Worm (Caenorhabditis elegans) whole organism, late embryonic: ENCODE data around the gene spc-1.

Source experiments
- C38D4.7 ChIP-seq: fragments of 200-800 bp; sonication (Bioruptor generic); optimal IDR thresholded peaks from 2 replicates; lab custom pipeline; 2018; ENCODE audit warnings: mild to moderate bottlenecking, missing genetic modification characterization, moderate library complexity, missing compliant biosample characterization
- F13H6.1 ChIP-seq: sonication (generic microtip); optimal IDR thresholded peaks from 2 replicates; lab custom pipeline; 2016; ENCODE audit warnings: missing genetic modification characterization, missing compliant biosample characterization
- K09A11.1 ChIP-seq: sonication (generic microtip); optimal IDR thresholded peaks from 2 replicates; lab custom pipeline; 2017; ENCODE audit warnings: antibody characterized with exemption, mild to moderate bottlenecking, missing genetic modification characterization, missing compliant biosample characterization; ENCODE audit not compliant: insufficient read depth
- T23F11.4 ChIP-seq: fragments of 200-800 bp; sonication (Bioruptor generic); optimal IDR thresholded peaks from 2 replicates; lab custom pipeline; 2018; ENCODE audit warnings: mild to moderate bottlenecking, missing genetic modification characterization, missing compliant biosample characterization
- Y22D7AL.16 ChIP-seq: sonication (generic microtip); optimal IDR thresholded peaks from 2 replicates; lab custom pipeline; 2016; ENCODE audit warnings: missing genetic modification characterization, missing compliant biosample characterization
- ama-1 ChIP-seq: fragments of 150-350 bp; optimal IDR thresholded peaks from 2 replicates; lab custom pipeline; 2014
- ceh-18 ChIP-seq: sonication (generic microtip); optimal IDR thresholded peaks from 2 replicates; lab custom pipeline; 2016; ENCODE audit warnings: missing genetic modification characterization, missing compliant biosample characterization
- ceh-19 ChIP-seq: fragments of 200-800 bp; sonication (Bioruptor generic); optimal IDR thresholded peaks from 2 replicates; lab custom pipeline; 2018; ENCODE audit warnings: mild to moderate bottlenecking, missing genetic modification characterization, missing compliant biosample characterization
- ceh-2 ChIP-seq: sonication (generic microtip); optimal IDR thresholded peaks from 2 replicates; lab custom pipeline; 2016; ENCODE audit warnings: missing genotype, missing genetic modification characterization, missing compliant biosample characterization
- ceh-24 ChIP-seq: sonication (generic microtip); optimal IDR thresholded peaks from 2 replicates; lab custom pipeline; 2016; ENCODE audit warnings: mild to moderate bottlenecking, missing genetic modification characterization, missing compliant biosample characterization
- ceh-30 ChIP-seq: fragments of 150-350 bp; optimal IDR thresholded peaks from 2 replicates; lab custom pipeline; 2014; ENCODE audit warnings: missing biosample characterization, missing genetic modification characterization
- ceh-34 ChIP-seq: sonication (generic microtip); optimal IDR thresholded peaks from 2 replicates; lab custom pipeline; 2016; ENCODE audit warnings: mild to moderate bottlenecking, missing genetic modification characterization, missing compliant biosample characterization
- ceh-45 ChIP-seq: fragments of 200-800 bp; sonication (Bioruptor generic); IDR thresholded peaks from 2 replicates; pipeline ENCODE4 v1.3.6; 2022; ENCODE audit warnings: missing genetic modification reagents, missing genetic modification characterization, missing compliant biosample characterization
- ceh-48 ChIP-seq: sonication (generic microtip); optimal IDR thresholded peaks from 2 replicates; lab custom pipeline; 2016; ENCODE audit warnings: missing genetic modification characterization, inconsistent platforms, missing compliant biosample characterization
- ceh-9 ChIP-seq: sonication (generic microtip); optimal IDR thresholded peaks from 2 replicates; lab custom pipeline; 2016; ENCODE audit warnings: mild to moderate bottlenecking, missing genetic modification characterization, inconsistent platforms, missing compliant biosample characterization
- che-1 ChIP-seq: sonication (generic microtip); optimal IDR thresholded peaks from 2 replicates; lab custom pipeline; 2016; ENCODE audit warnings: mild to moderate bottlenecking, missing genetic modification characterization, missing compliant biosample characterization
- elt-2 ChIP-seq: sonication (generic microtip); optimal IDR thresholded peaks from 2 replicates; lab custom pipeline; 2016; ENCODE audit warnings: missing genetic modification reagents, missing genetic modification characterization, missing compliant biosample characterization
- elt-4 ChIP-seq: sonication (generic microtip); optimal IDR thresholded peaks from 2 replicates; lab custom pipeline; 2016; ENCODE audit warnings: missing genetic modification characterization, missing compliant biosample characterization
- ets-4 ChIP-seq: sonication (generic microtip); optimal IDR thresholded peaks from 2 replicates; lab custom pipeline; 2016; ENCODE audit warnings: missing genetic modification characterization, missing compliant biosample characterization
- eyg-1 ChIP-seq: sonication (generic microtip); optimal IDR thresholded peaks from 2 replicates; lab custom pipeline; 2016; ENCODE audit warnings: missing genotype, missing genetic modification characterization, missing compliant biosample characterization
- fax-1 ChIP-seq: sonication (generic microtip); optimal IDR thresholded peaks from 2 replicates; lab custom pipeline; 2016; ENCODE audit warnings: missing genotype, missing genetic modification characterization, missing compliant biosample characterization
- fkh-10 ChIP-seq: fragments of 150-350 bp; optimal IDR thresholded peaks from 2 replicates; lab custom pipeline; 2014; ENCODE audit warnings: missing biosample characterization, missing genetic modification reagents, missing genetic modification characterization
- fkh-6 ChIP-seq: sonication (generic microtip); optimal IDR thresholded peaks from 2 replicates; lab custom pipeline; 2016; ENCODE audit warnings: missing genetic modification characterization, missing compliant biosample characterization
- hlh-13 ChIP-seq: fragments of 200-800 bp; sonication (Bioruptor generic); optimal IDR thresholded peaks from 2 replicates; lab custom pipeline; 2018; ENCODE audit warnings: mild to moderate bottlenecking, missing genetic modification characterization, missing compliant biosample characterization
- hlh-15 ChIP-seq: sonication (generic microtip); optimal IDR thresholded peaks from 2 replicates; lab custom pipeline; 2016; ENCODE audit warnings: missing genetic modification characterization, missing compliant biosample characterization
- hlh-30 ChIP-seq: sonication (generic microtip); optimal IDR thresholded peaks from 2 replicates; lab custom pipeline; 2017; ENCODE audit warnings: antibody characterized with exemption, missing genetic modification characterization, missing compliant biosample characterization; ENCODE audit not compliant: insufficient read depth
- hlh-6 ChIP-seq: sonication (generic microtip); optimal IDR thresholded peaks from 2 replicates; lab custom pipeline; 2016; ENCODE audit warnings: missing genotype, missing genetic modification characterization, missing compliant biosample characterization
- hlh-8 ChIP-seq: sonication (generic microtip); optimal IDR thresholded peaks from 2 replicates; lab custom pipeline; 2016; ENCODE audit warnings: missing genotype, missing genetic modification characterization, missing compliant biosample characterization
- lin-11 ChIP-seq: fragments of 200-800 bp; sonication (Bioruptor generic); optimal IDR thresholded peaks from 2 replicates; lab custom pipeline; 2018; ENCODE audit warnings: mild to moderate bottlenecking, missing genetic modification characterization, missing compliant biosample characterization
- madf-2 ChIP-seq: sonication (generic microtip); optimal IDR thresholded peaks from 2 replicates; lab custom pipeline; 2017; ENCODE audit warnings: missing genetic modification characterization, missing compliant biosample characterization
- nfya-1 ChIP-seq: sonication (generic microtip); optimal IDR thresholded peaks from 2 replicates; lab custom pipeline; 2017; ENCODE audit warnings: missing genetic modification characterization, mild to moderate bottlenecking, missing compliant biosample characterization, antibody characterized with exemption, moderate library complexity
- pat-9 ChIP-seq: fragments of 200-800 bp; sonication (Bioruptor generic); optimal IDR thresholded peaks from 2 replicates; lab custom pipeline; 2018; ENCODE audit warnings: mild to moderate bottlenecking, missing genetic modification characterization, moderate library complexity, missing compliant biosample characterization
- pax-1 ChIP-seq: fragments of 150-350 bp; optimal IDR thresholded peaks from 2 replicates; lab custom pipeline; 2014; ENCODE audit warnings: missing biosample characterization, missing genetic modification characterization
- pha-2 ChIP-seq: sonication (generic microtip); optimal IDR thresholded peaks from 2 replicates; lab custom pipeline; 2017; ENCODE audit warnings: mild to moderate bottlenecking, missing genetic modification characterization, missing compliant biosample characterization
- pros-1 ChIP-seq: fragments of 150-350 bp; optimal IDR thresholded peaks from 2 replicates; lab custom pipeline; 2014; ENCODE audit warnings: missing biosample characterization, missing genetic modification reagents, missing genetic modification characterization
- ref-2 ChIP-seq: sonication (generic microtip); optimal IDR thresholded peaks from 2 replicates; lab custom pipeline; 2016; ENCODE audit warnings: missing genetic modification characterization, missing compliant biosample characterization
- sdc-2 ChIP-seq: sonication (generic microtip); optimal IDR thresholded peaks from 2 replicates; lab custom pipeline; 2016; ENCODE audit warnings: missing genotype, missing genetic modification characterization, missing compliant biosample characterization
- sox-4 ChIP-seq: sonication (generic microtip); optimal IDR thresholded peaks from 2 replicates; lab custom pipeline; 2017; ENCODE audit warnings: mild to moderate bottlenecking, missing genetic modification characterization, inconsistent platforms, missing compliant biosample characterization
- syd-9 ChIP-seq: sonication (generic microtip); optimal IDR thresholded peaks from 2 replicates; lab custom pipeline; 2016; ENCODE audit warnings: mild to moderate bottlenecking, missing genetic modification characterization, moderate library complexity, missing compliant biosample characterization
- tbx-2 ChIP-seq: sonication (generic microtip); optimal IDR thresholded peaks from 2 replicates; lab custom pipeline; 2016; ENCODE audit warnings: missing genetic modification characterization, missing compliant biosample characterization
- tbx-7 ChIP-seq: sonication (generic microtip); optimal IDR thresholded peaks from 2 replicates; lab custom pipeline; 2016; ENCODE audit warnings: missing genotype, missing genetic modification characterization, missing compliant biosample characterization
- ttx-3 ChIP-seq: sonication (generic microtip); optimal IDR thresholded peaks from 2 replicates; lab custom pipeline; 2016; ENCODE audit warnings: missing genetic modification reagents, missing genetic modification characterization, missing compliant biosample characterization
- unc-42 ChIP-seq: sonication (generic microtip); optimal IDR thresholded peaks from 2 replicates; lab custom pipeline; 2016; ENCODE audit warnings: missing genotype, missing genetic modification characterization, missing compliant biosample characterization
- unc-55 ChIP-seq: sonication (generic microtip); optimal IDR thresholded peaks from 2 replicates; lab custom pipeline; 2017; ENCODE audit warnings: missing biosample characterization, missing genetic modification reagents, missing genetic modification characterization
- unc-86 ChIP-seq: sonication (generic microtip); optimal IDR thresholded peaks from 2 replicates; lab custom pipeline; 2016; ENCODE audit warnings: missing genetic modification characterization, missing compliant biosample characterization
- zip-5 ChIP-seq: sonication (generic microtip); optimal IDR thresholded peaks from 2 replicates; lab custom pipeline; 2016; ENCODE audit warnings: missing genetic modification characterization, missing compliant biosample characterization
- ztf-16 ChIP-seq: sonication (generic microtip); optimal IDR thresholded peaks from 2 replicates; lab custom pipeline; 2017; ENCODE audit warnings: missing genetic modification characterization, missing compliant biosample characterization

spc-1 gene

ce11 chrX:3102165-3102564 lies 24.7 kb downstream of the spc-1 start, which contains the start of gene ztf-13:
Gene ztf-13, minus strand, starts transcription at chrX:3102175.
- TF ChIP-seq ztf-16 (tag; lab: Kevin White, UChicago) (no peak), nfya-1 (tag; lab: Kevin White, UChicago) (no peak), elt-2 (tag; lab: Kevin White, UChicago) (peak; percentile 4), elt-4 (tag; lab: Kevin White, UChicago) (no peak), lin-11 (no peak), unc-42 (tag; lab: Kevin White, UChicago) (no peak), pros-1 (tag; lab: Kevin White, UChicago) (no peak), ceh-24 (tag; lab: Kevin White, UChicago) (no peak)

- TF ChIP-seq ceh-48 (tag; lab: Kevin White, UChicago): no peak
- TF ChIP-seq unc-86: no peak
- no peak for TF ChIP-seq che-1 (tag; lab: Kevin White, UChicago)
- no peak for TF ChIP-seq hlh-6 (tag; lab: Kevin White, UChicago)
- no peak for TF ChIP-seq ets-4
- no peak for TF ChIP-seq pros-1 (tag; lab: Kevin White, UChicago)
- no peak for TF ChIP-seq madf-2 (tag; lab: Kevin White, UChicago)
- TF ChIP-seq hlh-8 (tag; lab: Kevin White, UChicago): no peak
- TF ChIP-seq tbx-7 (tag; lab: Kevin White, UChicago): no peak
- no peak for TF ChIP-seq pax-1
- no peak for TF ChIP-seq lin-11
Observed at ce11 chrX:3101562-3101961, 25.3 kb downstream of the spc-1 start.

- TF ChIP-seq fkh-6 (tag; lab: Kevin White, UChicago) (peak; percentile 6), hlh-15 (tag; lab: Kevin White, UChicago) (no peak), unc-86 (peak; percentile 47), pat-9 (tag; lab: Kevin White, UChicago) (peak; percentile 3), unc-55 (GFP tag; lab: Kevin White, UChicago) (peak; percentile 7), ceh-24 (tag; lab: Kevin White, UChicago) (no peak), unc-42 (tag; lab: Kevin White, UChicago) (peak; percentile 64), nfya-1 (tag; lab: Kevin White, UChicago) (peak; percentile 78), ztf-16 (tag; lab: Kevin White, UChicago) (peak; percentile 68), ttx-3 (tag; lab: Kevin White, UChicago) (no peak), tbx-2 (tag; lab: Kevin White, UChicago) (peak; percentile 77), pax-1 (no peak), eyg-1 (no peak), ref-2 (tag; lab: Kevin White, UChicago) (peak; percentile 65), syd-9 (tag; lab: Kevin White, UChicago) (peak; percentile 28), F13H6.1 (tag; lab: Kevin White, UChicago) (no peak), fkh-10 (GFP tag; lab: Kevin White, UChicago) (no peak), sox-4 (tag; lab: Kevin White, UChicago) (peak; percentile 21), ceh-48 (tag; lab: Kevin White, UChicago) (peak; percentile 12), sdc-2 (tag; lab: Kevin White, UChicago) (peak; percentile 77), ets-4 (peak; percentile 27), hlh-30 (no peak), ceh-2 (tag; lab: Kevin White, UChicago) (peak; percentile 31), hlh-13 (no peak), ceh-34 (tag; lab: Kevin White, UChicago) (peak; percentile 76), zip-5 (tag; lab: Kevin White, UChicago) (no peak), hlh-8 (tag; lab: Kevin White, UChicago) (peak; percentile 46), ceh-45 (GFP tag; lab: Robert Waterston, UW) (0 out of 2 replicates have a peak, but pooled peaks have one; percentile 54), lin-11 (peak; percentile 51), ceh-18 (tag; lab: Kevin White, UChicago) (peak; percentile 67), pha-2 (tag; lab: Kevin White, UChicago) (peak; percentile 42), K09A11.1 (tag; lab: Kevin White, UChicago) (no peak), ceh-30 (peak; percentile 41), C38D4.7 (GFP tag; lab: Kevin White, UChicago) (peak; percentile 48), ceh-19 (peak; percentile 69), elt-2 (tag; lab: Kevin White, UChicago) (peak; percentile 63), fax-1 (tag; lab: Kevin White, UChicago) (peak; percentile 18), T23F11.4 (no peak), ceh-9 (tag; lab: Kevin White, UChicago) (no peak), Y22D7AL.16 (peak; percentile 43), pros-1 (tag; lab: Kevin White, UChicago) (no peak), ama-1 (lab: Kevin White, UChicago) (no peak)
Observed at ce11 chrX:3099832-3100231, 27.0 kb downstream of the spc-1 start, which contains the start of gene sec-3. Gene sec-3, minus strand, starts transcription at chrX:3099852.
